Fruit fly (Drosophila melanogaster): ENCODE data around the gene Tsp2A.
A peak's percentile ranks its signal among the peaks of the same experiment; 100 is the strongest.

Tsp2A gene

DNA sequence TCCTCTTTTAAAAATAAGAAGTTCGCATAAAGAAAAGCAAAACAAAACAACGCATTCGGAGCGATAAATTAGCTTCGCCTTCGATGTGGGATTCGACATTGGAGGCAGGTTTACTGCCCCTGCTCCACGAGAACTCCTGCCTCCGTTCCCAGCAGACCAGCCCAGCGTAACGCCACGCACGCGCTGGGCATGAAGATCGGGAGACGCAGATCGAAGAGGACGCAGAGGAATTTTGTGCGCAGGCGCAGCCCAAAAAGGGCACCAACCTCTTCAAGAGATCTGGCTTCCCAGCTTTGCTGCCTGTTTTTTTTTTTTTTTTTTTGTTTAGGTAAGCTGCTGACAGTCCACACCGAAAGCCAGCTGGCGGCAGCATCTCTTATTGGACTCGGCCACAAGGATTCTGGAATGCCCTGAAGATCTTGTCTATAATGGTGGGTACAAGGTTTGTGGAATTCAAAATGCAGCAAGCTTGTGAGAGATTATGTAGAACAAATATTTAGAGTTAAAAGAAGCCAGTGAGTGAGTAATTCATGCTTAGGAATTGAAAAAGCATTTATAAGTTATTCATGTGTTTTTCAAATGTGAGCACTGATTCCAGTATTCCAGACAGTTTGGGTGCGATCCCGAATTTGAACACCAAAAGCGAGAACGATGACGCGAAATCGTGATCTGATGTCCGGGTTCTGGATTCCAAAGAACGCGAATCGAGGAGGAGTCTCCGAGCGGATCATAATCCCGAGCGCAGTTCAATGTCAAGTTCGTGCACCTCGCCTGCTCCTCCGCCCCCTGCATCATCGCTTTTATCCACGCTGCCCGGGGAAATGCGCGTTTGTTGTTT lies 26.0 kb upstream of the Tsp2A start:
- TF ChIP-seq CG8159 (tag; optimal IDR thresholded peaks at IDR 0.05) = peak; percentile 3
- no peak for TF ChIP-seq CG12605 (GFP tag; IDR thresholded peaks at IDR 0.05)
- no peak for TF ChIP-seq CG9948 (tag; optimal IDR thresholded peaks at IDR 0.05)
- no peak for TF ChIP-seq CG32121 (GFP tag; IDR thresholded peaks at IDR 0.05)
- no peak for TF ChIP-seq Ets98B (GFP tag; IDR thresholded peaks at IDR 0.05)
- TF ChIP-seq CG13204 (GFP tag; optimal IDR thresholded peaks at IDR 0.05) = peak; percentile 10
- peak; percentile 84 for TF ChIP-seq EcR (GFP tag; optimal IDR thresholded peaks at IDR 0.05)
- peak; percentile 29 for TF ChIP-seq Snoo (tag; optimal IDR thresholded peaks at IDR 0.05)
- TF ChIP-seq Pif1B (GFP tag; optimal IDR thresholded peaks at IDR 0.05) = no peak
- TF ChIP-seq CG10348 (GFP tag; IDR thresholded peaks at IDR 0.05) = no peak
- no peak for TF ChIP-seq rn (GFP tag; IDR thresholded peaks at IDR 0.05)
- TF ChIP-seq CG14655 (GFP tag; optimal IDR thresholded peaks at IDR 0.05) = peak; percentile 18

DNA sequence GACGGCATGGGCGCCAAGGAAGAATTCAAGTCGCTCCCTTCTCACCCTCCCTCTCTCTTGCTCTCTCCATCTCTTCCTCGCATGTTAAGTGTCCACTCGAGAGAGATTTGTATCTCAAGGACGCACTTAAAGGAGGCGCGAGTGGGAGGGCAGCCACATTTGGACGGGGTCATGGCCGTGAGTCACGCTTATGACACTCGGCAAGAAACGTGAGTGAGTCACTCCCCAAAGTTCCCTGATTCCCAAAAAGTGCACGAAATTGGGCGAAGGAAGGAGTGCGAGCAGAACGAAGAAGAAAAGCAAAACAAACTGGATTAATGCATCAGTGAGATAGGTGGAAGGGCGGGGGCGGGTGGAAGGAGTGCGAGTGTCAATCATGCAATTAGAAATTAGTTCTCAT lies 25.3 kb upstream of the Tsp2A start:
- TF ChIP-seq CG17806 (tag; optimal IDR thresholded peaks at IDR 0.05) (no peak), EcR (GFP tag; optimal IDR thresholded peaks at IDR 0.05) (peak; percentile 46)

DNA sequence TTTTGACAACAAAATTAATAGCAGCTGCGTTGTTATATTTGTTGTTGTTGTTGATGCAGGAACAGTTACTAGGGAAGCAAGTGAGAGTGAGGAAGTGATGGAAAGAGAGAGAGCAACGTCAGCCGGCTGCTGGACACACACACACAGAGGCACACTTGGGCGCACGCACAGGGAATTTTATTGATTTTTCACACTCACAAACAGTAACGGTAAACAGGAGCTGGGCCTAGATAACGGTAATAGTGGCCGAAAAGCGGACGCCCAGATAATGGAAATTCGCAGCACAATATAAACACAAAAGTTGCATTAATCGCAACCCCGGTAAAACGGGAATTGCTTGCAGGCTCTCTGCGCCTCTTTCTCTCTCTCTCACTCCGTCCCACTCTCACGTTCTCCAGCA lies 24.7 kb upstream of the Tsp2A start:
- TF ChIP-seq Snoo (tag; optimal IDR thresholded peaks at IDR 0.05) (no peak), Pif1B (GFP tag; optimal IDR thresholded peaks at IDR 0.05) (no peak), CG8159 (tag; optimal IDR thresholded peaks at IDR 0.05) (no peak), Pif1A (GFP tag; optimal IDR thresholded peaks at IDR 0.05) (no peak), CG32121 (GFP tag; IDR thresholded peaks at IDR 0.05) (no peak), rn (GFP tag; IDR thresholded peaks at IDR 0.05) (no peak), Ets98B (GFP tag; IDR thresholded peaks at IDR 0.05) (no peak), CG9948 (tag; optimal IDR thresholded peaks at IDR 0.05) (no peak), CG8301 (tag; optimal IDR thresholded peaks at IDR 0.05) (no peak), CG34367 (tag; optimal IDR thresholded peaks at IDR 0.05) (no peak), D1 (tag; optimal IDR thresholded peaks at IDR 0.05) (no peak), CG10348 (GFP tag; IDR thresholded peaks at IDR 0.05) (no peak), CG4496 (GFP tag; IDR thresholded peaks at IDR 0.05) (no peak), CG14655 (GFP tag; optimal IDR thresholded peaks at IDR 0.05) (no peak), fd96Ca (GFP tag; IDR thresholded peaks at IDR 0.05) (no peak), CG17806 (tag; optimal IDR thresholded peaks at IDR 0.05) (no peak), EcR (GFP tag; optimal IDR thresholded peaks at IDR 0.05) (no peak)

DNA sequence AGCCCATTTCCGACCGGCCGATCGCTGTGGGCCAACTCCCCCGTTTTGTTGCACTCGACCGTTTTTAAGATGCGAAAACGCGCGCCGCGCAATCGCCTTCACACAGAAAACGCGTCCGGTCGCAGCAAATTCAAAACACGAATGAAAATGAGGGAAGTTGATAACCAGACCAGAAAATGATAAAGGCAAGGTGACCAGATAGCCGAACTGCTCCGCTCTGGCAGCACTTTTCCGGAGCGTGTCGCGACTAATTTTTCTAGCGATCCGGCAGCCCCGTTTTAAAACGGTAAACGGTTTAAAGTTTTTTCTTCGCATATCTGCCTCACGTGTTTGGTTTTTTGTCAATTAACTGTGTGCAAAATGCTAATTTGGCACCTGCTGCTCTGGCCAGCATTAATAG lies 24.1 kb upstream of the Tsp2A start, which contains the start of gene DAAM:
Gene DAAM, minus strand, starts transcription at position 149 of the 400 bp plus-strand sequence.
- TF ChIP-seq CG12605 (GFP tag; IDR thresholded peaks at IDR 0.05) = no peak
- no peak for TF ChIP-seq Ets98B (GFP tag; IDR thresholded peaks at IDR 0.05)
- TF ChIP-seq rn (GFP tag; IDR thresholded peaks at IDR 0.05) = no peak
- TF ChIP-seq Snoo (tag; optimal IDR thresholded peaks at IDR 0.05) = no peak
- no peak for TF ChIP-seq CG8159 (tag; optimal IDR thresholded peaks at IDR 0.05)
- 0 out of 2 replicates have a peak, but pooled peaks have one; percentile 16 for TF ChIP-seq CG32121 (GFP tag; IDR thresholded peaks at IDR 0.05)
- no peak for TF ChIP-seq D1 (tag; optimal IDR thresholded peaks at IDR 0.05)
- TF ChIP-seq Pif1B (GFP tag; optimal IDR thresholded peaks at IDR 0.05) = no peak
- TF ChIP-seq CG8301 (tag; optimal IDR thresholded peaks at IDR 0.05) = no peak
- TF ChIP-seq CG4496 (GFP tag; IDR thresholded peaks at IDR 0.05) = peak; percentile 39; the same call in 1 of the 3 replicates
- no peak for TF ChIP-seq CG10348 (GFP tag; IDR thresholded peaks at IDR 0.05)
- TF ChIP-seq EcR (GFP tag; optimal IDR thresholded peaks at IDR 0.05) = peak; percentile 13
- TF ChIP-seq gl (tag; optimal IDR thresholded peaks at IDR 0.05) = no peak
- no peak for TF ChIP-seq CG14655 (GFP tag; optimal IDR thresholded peaks at IDR 0.05)
- no peak for TF ChIP-seq CG17806 (tag; optimal IDR thresholded peaks at IDR 0.05)
- no peak for TF ChIP-seq Pif1A (GFP tag; optimal IDR thresholded peaks at IDR 0.05)
- TF ChIP-seq CG9948 (tag; optimal IDR thresholded peaks at IDR 0.05) = no peak
- no peak for TF ChIP-seq CG13204 (GFP tag; optimal IDR thresholded peaks at IDR 0.05)
- TF ChIP-seq CG15710 (tag; optimal IDR thresholded peaks at IDR 0.05) = no peak
- no peak for TF ChIP-seq CG34367 (tag; optimal IDR thresholded peaks at IDR 0.05)

DNA sequence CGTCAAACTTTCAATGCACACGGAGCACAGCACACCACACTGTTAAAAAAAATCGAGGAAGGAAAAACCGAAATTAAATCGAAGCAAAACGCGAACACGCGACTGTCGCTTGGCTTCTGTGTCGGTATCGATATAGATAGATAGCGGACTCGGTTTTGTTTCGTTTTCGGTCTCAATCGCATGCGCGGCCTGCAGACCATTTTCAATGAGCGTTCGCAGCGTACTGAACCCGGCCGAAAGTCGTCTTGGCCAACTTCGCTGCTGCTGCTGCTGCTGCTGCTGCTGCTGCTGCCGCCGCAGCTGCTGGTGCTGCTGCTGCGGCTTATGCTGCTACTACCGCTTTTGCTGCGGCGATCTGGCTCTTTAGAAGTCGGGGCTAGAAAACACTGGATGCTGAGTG lies 8.4 kb upstream of the Tsp2A start:
- TF ChIP-seq Ets98B (GFP tag; IDR thresholded peaks at IDR 0.05) = peak; percentile 56; the same call in 1 of the 2 replicates
- 0 out of 2 replicates have a peak, but pooled peaks have one; percentile 10 for TF ChIP-seq CG32121 (GFP tag; IDR thresholded peaks at IDR 0.05)
- 0 out of 3 replicates have a peak, but pooled peaks have one; percentile 14 for TF ChIP-seq fd96Ca (GFP tag; IDR thresholded peaks at IDR 0.05)
- peak; percentile 56 for TF ChIP-seq EcR (GFP tag; optimal IDR thresholded peaks at IDR 0.05)
- TF ChIP-seq CG34367 (tag; optimal IDR thresholded peaks at IDR 0.05) = no peak
- peak; percentile 76 for TF ChIP-seq CG13204 (GFP tag; optimal IDR thresholded peaks at IDR 0.05)
- TF ChIP-seq CG8159 (tag; optimal IDR thresholded peaks at IDR 0.05) = no peak

DNA sequence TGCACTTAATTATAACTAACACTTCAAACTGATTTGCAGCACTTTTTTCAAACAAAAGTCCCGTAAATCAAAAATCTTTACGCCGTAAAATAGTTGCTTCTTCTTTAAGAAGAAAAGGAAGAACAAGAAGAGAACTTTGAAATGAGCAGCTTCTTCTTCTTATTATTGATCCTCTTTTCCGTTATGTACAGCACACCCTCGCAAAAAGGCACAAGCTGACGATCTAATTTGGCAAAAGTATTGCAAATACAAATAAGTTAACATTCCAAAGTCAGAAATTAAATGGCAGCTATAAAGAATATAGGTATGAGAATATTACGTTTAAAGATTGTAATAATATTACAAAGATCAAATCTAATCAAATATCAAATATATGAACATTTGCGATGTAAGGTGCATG lies 4.8 kb upstream of the Tsp2A start, which contains the start of gene CG11409:
Gene CG11409, minus strand, starts transcription at position 60 of the 400 bp plus-strand sequence.
- TF ChIP-seq rn (GFP tag; IDR thresholded peaks at IDR 0.05) (no peak), CG17806 (tag; optimal IDR thresholded peaks at IDR 0.05) (no peak), EcR (GFP tag; optimal IDR thresholded peaks at IDR 0.05) (no peak), CG32121 (GFP tag; IDR thresholded peaks at IDR 0.05) (no peak), Pif1B (GFP tag; optimal IDR thresholded peaks at IDR 0.05) (no peak), D1 (tag; optimal IDR thresholded peaks at IDR 0.05) (no peak), CG13204 (GFP tag; optimal IDR thresholded peaks at IDR 0.05) (no peak), CG10348 (GFP tag; IDR thresholded peaks at IDR 0.05) (no peak), CG8301 (tag; optimal IDR thresholded peaks at IDR 0.05) (no peak), CG4496 (GFP tag; IDR thresholded peaks at IDR 0.05) (no peak), fd96Ca (GFP tag; IDR thresholded peaks at IDR 0.05) (no peak), Pif1A (GFP tag; optimal IDR thresholded peaks at IDR 0.05) (no peak), CG34367 (tag; optimal IDR thresholded peaks at IDR 0.05) (no peak), CG12605 (GFP tag; IDR thresholded peaks at IDR 0.05) (no peak)
